Worm (Caenorhabditis elegans): ENCODE data around the gene Y57E12AL.2.

ce11 chrV:7093720-7094401 is 36.0 kb downstream of the Y57E12AL.2 start, which contains the start of gene nhr-135:
- peak; percentile 56 for TF ChIP-seq F13H6.1 (tag; optimal IDR thresholded peaks at IDR 0.05)
- TF ChIP-seq elt-1 (tag; optimal IDR thresholded peaks at IDR 0.05): no peak
- no peak for TF ChIP-seq zag-1 (tag; optimal IDR thresholded peaks at IDR 0.05)
- TF ChIP-seq ama-1 (optimal IDR thresholded peaks at IDR 0.05): peak; percentile 5
- no peak for TF ChIP-seq ztf-1 (GFP tag; conservative IDR thresholded peaks at IDR 0.05)
- no peak for TF ChIP-seq ceh-82 (tag; optimal IDR thresholded peaks at IDR 0.05)
- TF ChIP-seq egl-27 (tag; optimal IDR thresholded peaks at IDR 0.05): peak; percentile 15
- peak; percentile 71 for TF ChIP-seq nhr-129 (tag; optimal IDR thresholded peaks at IDR 0.05)
- TF ChIP-seq C34F6.9 (tag; optimal IDR thresholded peaks at IDR 0.05): peak; percentile 32
- TF ChIP-seq dmd-4 (tag; optimal IDR thresholded peaks at IDR 0.05): no peak
- TF ChIP-seq snpc-4 (tag; optimal IDR thresholded peaks at IDR 0.05): no peak
- TF ChIP-seq ceh-16 (tag; optimal IDR thresholded peaks at IDR 0.05): no peak
- TF ChIP-seq mab-5 (tag; optimal IDR thresholded peaks at IDR 0.05): no peak
- no peak for TF ChIP-seq lin-13 (GFP tag; optimal IDR thresholded peaks at IDR 0.05)
